Worm (Caenorhabditis elegans) whole organism, L2 larva: ENCODE data around the gene M03F4.6.

ENCODE experiments used
- lsy-2 ChIP-seq, 2 experiments: fragments of 150-350 bp in 1 of 2; sonication (generic microtip) in 1 of 2; optimal IDR thresholded peaks; 2 replicates each; lab custom pipeline; 2014 to 2017; ENCODE audit warnings: missing biosample characterization in 2 of 2, missing genetic modification characterization in 2 of 2
- nhr-77 ChIP-seq: fragments of 150-350 bp; optimal IDR thresholded peaks from 2 replicates; lab custom pipeline; 2014; ENCODE audit warnings: missing biosample characterization, missing genetic modification characterization

DNA sequence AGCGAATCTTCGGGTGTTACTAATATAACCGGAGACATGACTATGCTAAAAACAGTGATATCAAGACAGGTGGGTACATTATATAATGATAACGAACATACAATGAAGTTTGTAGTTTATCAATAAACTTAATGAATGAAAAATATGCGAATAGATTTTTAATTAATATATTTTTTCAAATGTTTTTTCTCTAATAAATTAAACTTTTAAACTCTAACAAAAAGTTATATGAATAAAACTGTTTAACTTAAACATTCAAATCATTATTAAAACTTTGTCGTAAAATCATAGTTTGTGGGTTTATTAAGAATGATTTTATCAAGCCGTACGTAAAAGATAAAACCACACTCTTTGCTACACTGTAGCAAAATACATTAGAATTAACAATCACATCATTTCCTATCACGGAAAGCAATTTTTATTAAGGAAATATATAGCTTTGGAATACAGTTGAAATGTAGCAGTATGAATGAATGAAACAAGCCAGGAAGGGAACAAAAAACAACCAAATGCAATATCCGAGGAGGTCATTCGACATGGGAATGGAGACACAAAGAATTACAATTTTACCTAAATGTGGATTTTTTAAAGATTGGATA lies 48.1 kb downstream of the M03F4.6 start, which contains the start of gene K05B2.4:
- no peak for TF ChIP-seq lsy-2 (tag; optimal IDR thresholded peaks at IDR 0.05; lab: Kevin White, UChicago)
- no peak for TF ChIP-seq nhr-77 (tag; lab: Kevin White, UChicago)
